Worm (Caenorhabditis elegans) whole organism, midembryonic: ENCODE results near the gene aat-8.

Experiments used
- T22C8.4 ChIP-seq: fragments of 200-800 bp; sonication (Bioruptor generic); IDR thresholded peaks from 2 replicates; pipeline ENCODE4 v1.3.6; 2022; ENCODE audit warnings: missing genetic modification characterization, missing compliant biosample characterization
- flt-1 ChIP-seq: fragments of 200-800 bp; sonication (Bioruptor generic); IDR thresholded peaks from 2 replicates; pipeline ENCODE4 v1.3.6; 2022; ENCODE audit warnings: missing genetic modification characterization, missing compliant biosample characterization

DNA sequence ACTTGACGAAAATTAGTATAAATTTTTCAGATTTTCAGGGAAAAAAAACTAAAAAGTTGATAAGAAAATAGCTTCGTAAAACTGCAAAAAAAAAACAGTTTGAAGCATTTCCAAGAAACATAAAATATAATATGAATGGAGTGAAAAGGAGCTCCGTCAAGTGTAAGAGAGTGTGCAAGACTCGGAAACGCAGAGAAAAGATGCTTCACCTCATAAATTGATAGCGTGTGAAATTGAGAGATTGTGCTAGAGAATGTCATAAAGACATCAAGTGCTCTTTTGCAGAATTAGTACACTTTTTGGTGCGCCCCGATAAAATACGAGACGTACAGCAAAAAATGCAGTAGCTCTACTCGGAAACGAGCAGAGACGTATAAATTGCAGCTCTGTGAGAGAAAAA lies 43.3 kb downstream of the aat-8 start:
- TF ChIP-seq flt-1 = no peak
- TF ChIP-seq T22C8.4 = no peak
